Worm (Caenorhabditis elegans) whole organism, mixed stage, embryonic: Measurements from ENCODE around the gene epc-1.

Experiments used
- blmp-1 ChIP-seq: fragments of 150-350 bp; optimal IDR thresholded peaks from 2 replicates; lab custom pipeline; 2014; ENCODE audit warnings: missing biosample characterization, missing genetic modification characterization
- flh-1 ChIP-seq: fragments of 200-800 bp; sonication (Bioruptor generic); optimal IDR thresholded peaks from 2 replicates; lab custom pipeline; 2018; ENCODE audit warnings: mild to moderate bottlenecking, missing genetic modification characterization, moderate library complexity, missing compliant biosample characterization
- hlh-1 ChIP-seq: fragments of 150-350 bp; optimal IDR thresholded peaks from 2 replicates; lab custom pipeline; 2014; ENCODE audit warnings: missing biosample characterization, missing genetic modification reagents, missing genetic modification characterization
- mab-5 ChIP-seq: fragments of 150-350 bp; optimal IDR thresholded peaks from 2 replicates; lab custom pipeline; 2014; ENCODE audit warnings: missing biosample characterization, missing genetic modification characterization
- sem-2 ChIP-seq: fragments of 200-800 bp; sonication (Bioruptor generic); optimal IDR thresholded peaks from 2 replicates; lab custom pipeline; 2018; ENCODE audit warnings: mild to moderate bottlenecking, missing genetic modification characterization, missing compliant biosample characterization
- snpc-4 ChIP-seq: fragments of 150-350 bp; optimal IDR thresholded peaks from 2 replicates; lab custom pipeline; 2014; ENCODE audit warnings: missing biosample characterization, missing genetic modification characterization
- sptf-1 ChIP-seq: sonication (generic microtip); optimal IDR thresholded peaks from 2 replicates; lab custom pipeline; 2017; ENCODE audit warnings: mild to moderate bottlenecking, missing genetic modification characterization, moderate library complexity, missing compliant biosample characterization
- unc-39 ChIP-seq: fragments of 150-350 bp; optimal IDR thresholded peaks from 2 replicates; lab custom pipeline; 2014; ENCODE audit warnings: missing biosample characterization, missing genetic modification characterization

DNA sequence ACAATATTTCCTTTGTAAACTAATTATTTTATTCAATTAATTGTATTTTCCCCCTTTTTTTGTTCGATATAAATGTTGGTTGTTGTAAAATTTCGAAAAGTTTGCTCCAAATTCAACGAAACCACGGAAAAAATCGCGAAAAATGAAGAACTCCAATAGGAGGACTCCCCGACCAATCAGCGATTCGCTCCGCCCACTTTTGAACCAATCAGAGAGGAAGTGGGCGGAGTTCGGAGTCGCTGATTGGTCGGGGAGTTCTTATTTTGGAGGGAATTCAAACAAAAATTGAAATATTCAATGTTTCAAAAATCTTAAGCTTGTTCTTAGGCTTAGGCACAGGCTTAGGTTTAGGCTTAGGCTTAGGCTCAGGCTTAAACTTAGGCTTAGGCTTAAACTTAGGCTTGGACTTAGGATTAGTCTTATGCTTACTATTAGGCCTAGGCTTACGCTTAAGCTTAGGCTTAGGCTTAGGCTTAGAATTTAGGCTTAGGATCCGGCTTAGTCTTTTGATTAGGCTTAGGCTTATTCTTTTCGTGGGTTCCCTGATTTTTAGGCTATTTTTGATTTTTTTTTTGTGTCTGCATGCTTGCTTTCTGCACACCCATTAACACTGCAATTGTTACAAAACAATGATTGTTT, 32.1 kb upstream of the epc-1 start:
- TF ChIP-seq mab-5 (no peak), sem-2 (GFP tag; lab: Kevin White, UChicago) (no peak), sptf-1 (no peak), unc-39 (tag; lab: Kevin White, UChicago) (no peak), snpc-4 (tag; lab: Kevin White, UChicago) (no peak), blmp-1 (tag; lab: Kevin White, UChicago) (no peak), flh-1 (GFP tag; lab: Kevin White, UChicago) (no peak), hlh-1 (tag; lab: Kevin White, UChicago) (no peak)
